Fruit fly (Drosophila melanogaster) whole organism, embryonic: ENCODE data around the gene CG1840.

Experiments
- Abd-B ChIP-seq: fragments of 200-800 bp; sonication (Bioruptor generic); optimal IDR thresholded peaks from 2 replicates; lab custom pipeline; 2018; ENCODE audit warnings: missing biosample characterization, mild to moderate bottlenecking, missing genetic modification characterization, moderate library complexity
- CG10431 ChIP-seq: fragments of 200-800 bp; sonication (Bioruptor generic); optimal IDR thresholded peaks from 3 replicates; lab custom pipeline; 2018; ENCODE audit warnings: missing biosample characterization, mild to moderate bottlenecking, missing genetic modification characterization
- CG12071 ChIP-seq: fragments of 200-800 bp; sonication (Bioruptor generic); optimal IDR thresholded peaks from 3 replicates; lab custom pipeline; 2018; ENCODE audit warnings: missing biosample characterization, mild to moderate bottlenecking, missing genetic modification characterization
- CG14014 ChIP-seq: fragments of 200-800 bp; sonication (Bioruptor generic); IDR thresholded peaks from 2 replicates; pipeline ENCODE4 v1.3.6; 2022; ENCODE audit warnings: missing biosample characterization, missing genetic modification characterization
- CG15073 ChIP-seq: fragments of 200-800 bp; sonication (Bioruptor generic); optimal IDR thresholded peaks from 2 replicates; lab custom pipeline; 2016; ENCODE audit warnings: missing biosample characterization, missing genetic modification characterization
- CG1602 ChIP-seq: fragments of 200-800 bp; sonication (Bioruptor generic); optimal IDR thresholded peaks from 3 replicates; lab custom pipeline; 2016; ENCODE audit warnings: missing biosample characterization, missing genetic modification characterization
- CG16779 ChIP-seq: fragments of 200-800 bp; sonication (Bioruptor generic); IDR thresholded peaks from 2 replicates; pipeline ENCODE4 v1.3.6; 2022; ENCODE audit warnings: missing biosample characterization, missing genetic modification characterization
- CG6854 ChIP-seq: fragments of 200-800 bp; sonication (Bioruptor generic); optimal IDR thresholded peaks from 3 replicates; lab custom pipeline; 2017; ENCODE audit warnings: missing biosample characterization, mild to moderate bottlenecking, missing genetic modification characterization
- CG8478 ChIP-seq: fragments of >200 bp; optimal IDR thresholded peaks from 2 replicates; lab custom pipeline; 2018
- Dref ChIP-seq: fragments of 200-800 bp; sonication (Bioruptor generic); IDR thresholded peaks from 2 replicates; pipeline ENCODE4 v1.3.6; 2022; ENCODE audit warnings: missing biosample characterization, missing genetic modification characterization
- Lpt ChIP-seq: fragments of >200 bp; optimal IDR thresholded peaks from 2 replicates; lab custom pipeline; 2018; ENCODE audit warnings: missing biosample characterization, missing genetic modification characterization
- slou ChIP-seq: fragments of 200-800 bp; sonication (Bioruptor generic); optimal IDR thresholded peaks from 3 replicates; lab custom pipeline; 2016; ENCODE audit warnings: missing biosample characterization, missing genetic modification characterization
- sna ChIP-seq: fragments of 200-800 bp; sonication (Bioruptor generic); IDR thresholded peaks from 2 replicates; pipeline ENCODE4 v1.3.6; 2022; ENCODE audit warnings: missing biosample characterization, missing genetic modification characterization; ENCODE audit not compliant: partially characterized antibody
- tio ChIP-seq: fragments of 200-800 bp; sonication (Bioruptor generic); optimal IDR thresholded peaks from 2 replicates; lab custom pipeline; 2017; ENCODE audit warnings: missing biosample characterization, missing genetic modification characterization, inconsistent platforms

DNA sequence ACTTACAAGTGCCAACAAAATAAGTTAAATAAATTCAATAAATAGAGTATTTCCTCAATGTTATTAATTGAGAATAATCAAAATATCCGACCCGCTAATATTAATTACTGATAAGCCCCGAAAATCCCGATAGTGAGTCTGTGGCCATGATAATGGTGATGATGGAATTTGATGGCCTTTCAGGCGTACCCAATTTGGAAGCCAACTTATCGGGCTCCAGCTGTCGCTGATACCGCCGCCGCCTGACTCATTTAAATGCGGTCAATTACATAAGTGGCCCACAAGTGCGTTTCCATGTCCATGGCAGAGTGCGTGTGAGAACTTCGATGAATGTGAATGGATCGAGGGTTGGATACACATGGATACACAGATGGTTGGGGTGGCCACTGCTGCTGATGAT lies 4.0 kb upstream of the CG1840 start:
- TF ChIP-seq sna (GFP tag; lab: Robert Waterston, UW) (no peak), tio (GFP tag; lab: Kevin White, UChicago) (no peak), slou (GFP tag; lab: Kevin White, UChicago) (no peak), CG8478 (lab: Kevin White, UChicago) (no peak), Lpt (GFP tag; lab: Kevin White, UChicago) (no peak), CG16779 (GFP tag; lab: Robert Waterston, UW) (no peak), Dref (no peak), CG1602 (no peak), CG12071 (no peak), Abd-B (GFP tag; lab: Kevin White, UChicago) (no peak), CG6854 (GFP tag; lab: Kevin White, UChicago) (no peak), CG10431 (GFP tag; lab: Kevin White, UChicago) (no peak), CG14014 (no peak), CG15073 (GFP tag; lab: Kevin White, UChicago) (no peak)
